Fruit fly (Drosophila melanogaster) whole organism, embryonic: Measurements from ENCODE around the gene Pex14.

ENCODE experiments used
- Adf1 ChIP-seq: fragments of 200-800 bp; sonication (Bioruptor generic); IDR thresholded peaks from 2 replicates; pipeline ENCODE4 v1.3.6; 2022; ENCODE audit warnings: missing biosample characterization, missing genetic modification characterization
- CG12219 ChIP-seq: fragments of 200-800 bp; sonication (Bioruptor generic); optimal IDR thresholded peaks from 3 replicates; lab custom pipeline; 2018; ENCODE audit warnings: missing biosample characterization, mild to moderate bottlenecking, missing genetic modification characterization
- CG12744 ChIP-seq: fragments of 200-800 bp; sonication (Bioruptor generic); optimal IDR thresholded peaks from 2 replicates; lab custom pipeline; 2016; ENCODE audit warnings: missing biosample characterization, missing genetic modification characterization
- CG13296 ChIP-seq: fragments of 200-800 bp; sonication (Bioruptor generic); optimal IDR thresholded peaks from 3 replicates; lab custom pipeline; 2018; ENCODE audit warnings: missing biosample characterization, mild to moderate bottlenecking, missing genetic modification characterization
- CG14860 ChIP-seq: fragments of 200-800 bp; sonication (Bioruptor generic); IDR thresholded peaks from 3 replicates; pipeline ENCODE4 v1.3.6; 2022; ENCODE audit warnings: missing biosample characterization, missing genetic modification characterization; ENCODE audit not compliant: partially characterized antibody
- CG15479 ChIP-seq: fragments of 200-800 bp; sonication (Bioruptor generic); optimal IDR thresholded peaks from 3 replicates; lab custom pipeline; 2019; ENCODE audit warnings: missing biosample characterization, mild to moderate bottlenecking, missing genetic modification characterization, moderate library complexity
- CG16813 ChIP-seq: fragments of 200-800 bp; sonication (Bioruptor generic); IDR thresholded peaks from 3 replicates; pipeline ENCODE4 v1.3.6; 2022; ENCODE audit warnings: missing biosample characterization, missing genetic modification characterization; ENCODE audit not compliant: partially characterized antibody
- CG17328 ChIP-seq: fragments of 200-800 bp; sonication (Bioruptor generic); IDR thresholded peaks from 2 replicates; pipeline ENCODE4 v1.3.6; 2022; ENCODE audit warnings: missing biosample characterization, missing genetic modification characterization
- CG18619 ChIP-seq: fragments of 200-800 bp; sonication (Bioruptor generic); optimal IDR thresholded peaks from 3 replicates; lab custom pipeline; 2017; ENCODE audit warnings: missing biosample characterization, mild to moderate bottlenecking, missing genetic modification characterization
- CG2889 ChIP-seq: fragments of 200-800 bp; sonication (Bioruptor generic); IDR thresholded peaks from 3 replicates; pipeline ENCODE4 v1.3.6; 2022; ENCODE audit warnings: missing biosample characterization, missing genetic modification characterization
- CG3281 ChIP-seq: fragments of 200-800 bp; sonication (Bioruptor generic); optimal IDR thresholded peaks from 3 replicates; lab custom pipeline; 2017; ENCODE audit warnings: missing biosample characterization, mild to moderate bottlenecking, missing genetic modification characterization
- CG34224 ChIP-seq: fragments of 200-800 bp; sonication (Bioruptor generic); IDR thresholded peaks from 3 replicates; pipeline ENCODE4 v1.3.6; 2022; ENCODE audit warnings: missing biosample characterization, missing genetic modification characterization; ENCODE audit not compliant: partially characterized antibody
- CG3847 ChIP-seq: fragments of 200-800 bp; sonication (Bioruptor generic); IDR thresholded peaks from 2 replicates; pipeline ENCODE4 v1.3.6; 2022; ENCODE audit warnings: missing biosample characterization, missing genetic modification characterization
- CG4617 ChIP-seq: fragments of 200-800 bp; sonication (Bioruptor generic); optimal IDR thresholded peaks from 3 replicates; lab custom pipeline; 2016; ENCODE audit warnings: missing biosample characterization, missing genetic modification characterization, borderline replicate concordance
- CG5180 ChIP-seq: fragments of 200-800 bp; sonication (Bioruptor generic); optimal IDR thresholded peaks from 3 replicates; lab custom pipeline; 2017; ENCODE audit warnings: missing biosample characterization, missing genetic modification characterization, mild to moderate bottlenecking, moderate library complexity, missing genetic modification reagents
- CG6175 ChIP-seq: fragments of 200-800 bp; sonication (Bioruptor generic); IDR thresholded peaks from 3 replicates; pipeline ENCODE4 v1.3.6; 2022; ENCODE audit warnings: missing biosample characterization, missing genetic modification characterization
- CG6854 ChIP-seq: fragments of 200-800 bp; sonication (Bioruptor generic); optimal IDR thresholded peaks from 3 replicates; lab custom pipeline; 2017; ENCODE audit warnings: missing biosample characterization, mild to moderate bottlenecking, missing genetic modification characterization
- CG8089 ChIP-seq: fragments of 200-800 bp; sonication (Bioruptor generic); optimal IDR thresholded peaks from 3 replicates; lab custom pipeline; 2016; ENCODE audit warnings: missing biosample characterization, missing genetic modification characterization
- CG8388 ChIP-seq: fragments of 200-800 bp; sonication (Bioruptor generic); optimal IDR thresholded peaks from 2 replicates; lab custom pipeline; 2019; ENCODE audit warnings: missing biosample characterization, mild to moderate bottlenecking, missing genetic modification characterization, moderate library complexity
- CG9215 ChIP-seq: fragments of 200-800 bp; sonication (Bioruptor generic); IDR thresholded peaks from 2 replicates; pipeline ENCODE4 v1.3.6; 2022; ENCODE audit warnings: missing biosample characterization, missing genetic modification characterization
- CG9797 ChIP-seq: fragments of 200-800 bp; sonication (Bioruptor generic); optimal IDR thresholded peaks from 3 replicates; lab custom pipeline; 2018; ENCODE audit warnings: missing biosample characterization, mild to moderate bottlenecking, missing genetic modification characterization
- D19B ChIP-seq: fragments of 200-800 bp; sonication (Bioruptor generic); optimal IDR thresholded peaks from 2 replicates; lab custom pipeline; 2017; ENCODE audit warnings: missing biosample characterization, mild to moderate bottlenecking, missing genetic modification characterization
- Dfd ChIP-seq, 2 experiments: fragments of >200 bp; optimal IDR thresholded peaks; 2 replicates each; lab custom pipeline; 2017; ENCODE audit warnings: missing biosample characterization in 2 of 2, missing genetic modification characterization in 2 of 2
- Ets97D ChIP-seq: fragments of 200-800 bp; sonication (Bioruptor generic); optimal IDR thresholded peaks from 3 replicates; lab custom pipeline; 2016; ENCODE audit warnings: missing biosample characterization, missing genetic modification characterization
- Hmr ChIP-seq: fragments of 200-800 bp; sonication (Bioruptor generic); optimal IDR thresholded peaks from 3 replicates; lab custom pipeline; 2017; ENCODE audit warnings: mild to moderate bottlenecking, missing biosample characterization, missing genetic modification reagents, missing genetic modification characterization
- Hr51 ChIP-seq, 2 experiments: fragments of 200-800 bp; sonication (Bioruptor generic); optimal IDR thresholded peaks; 2 replicates in 1 of 2; 3 replicates in 1 of 2; lab custom pipeline; 2016 to 2018; ENCODE audit warnings: missing biosample characterization in 2 of 2, missing genetic modification characterization in 2 of 2, mild to moderate bottlenecking in 1 of 2, moderate library complexity in 1 of 2
- Nf-YC ChIP-seq: fragments of 200-800 bp; optimal IDR thresholded peaks from 3 replicates; lab custom pipeline; 2019; ENCODE audit warnings: missing biosample characterization, mild to moderate bottlenecking, missing genetic modification characterization, moderate library complexity
- Oaz ChIP-seq: fragments of 200-800 bp; sonication (Bioruptor generic); IDR thresholded peaks from 2 replicates; pipeline ENCODE4 v1.3.6; 2022; ENCODE audit warnings: missing biosample characterization, missing genetic modification characterization
- Six4 ChIP-seq: fragments of 200-800 bp; sonication (Bioruptor generic); optimal IDR thresholded peaks from 2 replicates; lab custom pipeline; 2016; ENCODE audit warnings: missing biosample characterization, missing genetic modification characterization
- Sry-β ChIP-seq: fragments of 200-800 bp; sonication (Bioruptor generic); optimal IDR thresholded peaks from 2 replicates; lab custom pipeline; 2018; ENCODE audit warnings: missing biosample characterization, mild to moderate bottlenecking, missing genetic modification characterization, moderate library complexity
- Xrp1 ChIP-seq: fragments of 200-800 bp; sonication (Bioruptor generic); IDR thresholded peaks from 2 replicates; pipeline ENCODE4 v1.3.6; 2022; ENCODE audit warnings: missing biosample characterization, missing genetic modification characterization
- ara ChIP-seq: fragments of 200-800 bp; sonication (Bioruptor generic); IDR thresholded peaks from 2 replicates; pipeline ENCODE4 v1.3.6; 2022; ENCODE audit warnings: missing biosample characterization, missing genetic modification characterization
- ato ChIP-seq: fragments of 200-800 bp; sonication (Bioruptor generic); IDR thresholded peaks from 2 replicates; pipeline ENCODE4 v1.3.6; 2022; ENCODE audit warnings: missing biosample characterization, missing genetic modification characterization; ENCODE audit not compliant: partially characterized antibody
- bsh ChIP-seq, 2 experiments: fragments of 200-800 bp; sonication (Bioruptor generic); optimal IDR thresholded peaks; 2 replicates each; lab custom pipeline; 2017 to 2018; ENCODE audit warnings: mild to moderate bottlenecking in 2 of 2, missing biosample characterization in 2 of 2, missing genetic modification characterization in 2 of 2, moderate library complexity in 1 of 2
- cas ChIP-seq: fragments of 200-800 bp; sonication (Bioruptor generic); IDR thresholded peaks from 2 replicates; pipeline ENCODE4 v1.3.6; 2022; ENCODE audit warnings: missing biosample characterization, missing genetic modification characterization
- chn ChIP-seq: fragments of 200-800 bp; sonication (Bioruptor generic); optimal IDR thresholded peaks from 2 replicates; lab custom pipeline; 2016; ENCODE audit warnings: missing biosample characterization, missing genetic modification characterization
- corto ChIP-seq: fragments of 200-800 bp; sonication (Bioruptor generic); optimal IDR thresholded peaks from 2 replicates; lab custom pipeline; 2016; ENCODE audit warnings: missing biosample characterization, mild to moderate bottlenecking, missing genetic modification characterization, moderate library complexity
- ems ChIP-seq: fragments of 200-800 bp; sonication (Bioruptor generic); optimal IDR thresholded peaks from 3 replicates; lab custom pipeline; 2016; ENCODE audit warnings: missing biosample characterization, missing genetic modification characterization
- gce ChIP-seq: fragments of 200-800 bp; sonication (Bioruptor generic); IDR thresholded peaks from 3 replicates; pipeline ENCODE4 v1.3.6; 2022; ENCODE audit warnings: missing biosample characterization, missing genetic modification characterization
- gcm ChIP-seq: fragments of 200-800 bp; sonication (Bioruptor generic); optimal IDR thresholded peaks from 2 replicates; lab custom pipeline; 2019; ENCODE audit warnings: missing biosample characterization, mild to moderate bottlenecking, missing genetic modification characterization, moderate library complexity
- grau ChIP-seq: fragments of 200-800 bp; optimal IDR thresholded peaks from 3 replicates; lab custom pipeline; 2019; ENCODE audit warnings: missing biosample characterization, mild to moderate bottlenecking, missing genetic modification characterization, moderate library complexity
- klu ChIP-seq: fragments of 200-800 bp; sonication (Bioruptor generic); IDR thresholded peaks from 2 replicates; pipeline ENCODE4 v1.3.6; 2022; ENCODE audit warnings: missing biosample characterization, missing genetic modification characterization
- p53 ChIP-seq: fragments of 200-800 bp; sonication (Bioruptor generic); optimal IDR thresholded peaks from 2 replicates; lab custom pipeline; 2016; ENCODE audit warnings: missing biosample characterization, missing genetic modification characterization
- sr ChIP-seq: fragments of 200-800 bp; sonication (Bioruptor generic); IDR thresholded peaks from 3 replicates; pipeline ENCODE4 v1.3.6; 2022; ENCODE audit warnings: missing biosample characterization, missing genetic modification characterization
- tx ChIP-seq: fragments of 200-800 bp; sonication (Bioruptor generic); optimal IDR thresholded peaks from 2 replicates; lab custom pipeline; 2016; ENCODE audit warnings: missing biosample characterization, missing genetic modification characterization
- unpg ChIP-seq: fragments of 200-800 bp; sonication (Bioruptor generic); optimal IDR thresholded peaks from 3 replicates; lab custom pipeline; 2018; ENCODE audit warnings: missing biosample characterization, mild to moderate bottlenecking, missing genetic modification characterization, moderate library complexity
- vnd ChIP-seq: fragments of 200-800 bp; sonication (Bioruptor generic); IDR thresholded peaks from 3 replicates; pipeline ENCODE4 v1.3.6; 2022; ENCODE audit warnings: missing biosample characterization, missing genetic modification characterization; ENCODE audit not compliant: partially characterized antibody
- yki ChIP-seq: fragments of >200 bp; optimal IDR thresholded peaks from 3 replicates; lab custom pipeline; 2018

Pex14 gene

dm6 chr3L:20771891-20772646 is 6.5 kb upstream of the Pex14 start:
- TF ChIP-seq ara = peak; percentile 56; the same call in 1 of the 2 replicates
- no peak for TF ChIP-seq CG9797
- TF ChIP-seq Ets97D (GFP tag; lab: Kevin White, UChicago) = peak; percentile 24
- no peak for TF ChIP-seq yki (lab: Kevin White, UChicago)
- TF ChIP-seq tx = peak; percentile 63
- TF ChIP-seq CG16813 (GFP tag; lab: Robert Waterston, UW) = no peak
- TF ChIP-seq ato (GFP tag; lab: Robert Waterston, UW) = no peak
- TF ChIP-seq CG3281 (GFP tag; lab: Kevin White, UChicago) = peak; percentile 81
- TF ChIP-seq cas (GFP tag; lab: Robert Waterston, UW) = 0 out of 2 replicates have a peak, but pooled peaks have one; percentile 38
- peak; percentile 70 for TF ChIP-seq grau (tag; lab: Kevin White, UChicago)
- TF ChIP-seq gce (GFP tag; lab: Robert Waterston, UW) = peak; percentile 77
- no peak for TF ChIP-seq p53 (GFP tag; lab: Kevin White, UChicago)
- peak; percentile 84 for TF ChIP-seq Hmr
- peak; percentile 85 for TF ChIP-seq CG17328 (GFP tag; lab: Robert Waterston, UW)
- TF ChIP-seq CG9215 = peak; percentile 59
- peak; percentile 37 to 85 for TF ChIP-seq Hr51 (GFP tag; optimal IDR thresholded peaks at IDR 0.05; lab: Kevin White, UChicago)
- TF ChIP-seq ems (GFP tag; lab: Kevin White, UChicago) = peak; percentile 63
- peak; percentile 60 for TF ChIP-seq CG13296
- TF ChIP-seq CG18619 (GFP tag; lab: Kevin White, UChicago) = peak; percentile 74
- TF ChIP-seq chn (GFP tag; lab: Kevin White, UChicago) = peak; percentile 75
- peak; percentile 59; the same call in 1 of the 2 replicates for TF ChIP-seq Oaz (GFP tag; lab: Robert Waterston, UW)
- TF ChIP-seq Dfd (GFP tag; optimal IDR thresholded peaks at IDR 0.05; lab: Kevin White, UChicago) = no peak
- TF ChIP-seq CG5180 = no peak
- TF ChIP-seq unpg (GFP tag; lab: Kevin White, UChicago) = peak; percentile 85
- 0 out of 2 replicates have a peak, but pooled peaks have one; percentile 21 for TF ChIP-seq Adf1 (GFP tag; lab: Robert Waterston, UW)
- peak; percentile 53; the same call in 1 of the 2 replicates for TF ChIP-seq klu (GFP tag; lab: Robert Waterston, UW)
- no peak for TF ChIP-seq sr
- TF ChIP-seq bsh (GFP tag; optimal IDR thresholded peaks at IDR 0.05; lab: Kevin White, UChicago) = peak; percentile 2 to 82
- no peak for TF ChIP-seq CG14860
- no peak; the same call in 2 of the 3 replicates for TF ChIP-seq CG6175 (GFP tag; lab: Robert Waterston, UW)
- TF ChIP-seq CG8388 = peak; percentile 81
- TF ChIP-seq CG12744 (GFP tag; lab: Kevin White, UChicago) = peak; percentile 60
- TF ChIP-seq CG3847 (GFP tag; lab: Robert Waterston, UW) = peak; percentile 50
- TF ChIP-seq gcm (GFP tag; lab: Kevin White, UChicago) = peak; percentile 67
- TF ChIP-seq Nf-YC (tag; lab: Kevin White, UChicago) = no peak
- TF ChIP-seq CG15479 (GFP tag; lab: Kevin White, UChicago) = no peak
- 0 out of 3 replicates have a peak, but pooled peaks have one; percentile 47 for TF ChIP-seq CG2889 (GFP tag; lab: Robert Waterston, UW)
- peak; percentile 97 for TF ChIP-seq Sry-β
- TF ChIP-seq CG8089 (GFP tag; lab: Kevin White, UChicago) = peak; percentile 1
- TF ChIP-seq CG6854 = peak; percentile 70
- peak; percentile 58 for TF ChIP-seq Six4 (GFP tag; lab: Kevin White, UChicago)
- peak; percentile 86 for TF ChIP-seq CG12219 (GFP tag; lab: Kevin White, UChicago)
- TF ChIP-seq Xrp1 (GFP tag; lab: Robert Waterston, UW) = peak; percentile 87
- no peak; the same call in 2 of the 3 replicates for TF ChIP-seq CG34224 (GFP tag; lab: Robert Waterston, UW)
- TF ChIP-seq CG4617 (GFP tag; lab: Kevin White, UChicago) = peak; percentile 52
- peak; percentile 50 for TF ChIP-seq D19B
- no peak for TF ChIP-seq vnd
- no peak for TF ChIP-seq corto (GFP tag; lab: Kevin White, UChicago)
